Fruit fly (Drosophila melanogaster) whole organism, prepupa: ENCODE measurements around the gene Hml.

Experiments
- CG10631 ChIP-seq: fragments of 200-800 bp; sonication (Bioruptor generic); optimal IDR thresholded peaks from 2 replicates; lab custom pipeline; 2016; ENCODE audit warnings: missing biosample characterization, missing genetic modification characterization
- CG11294 ChIP-seq: fragments of 200-800 bp; sonication (Bioruptor generic); IDR thresholded peaks from 2 replicates; pipeline ENCODE4 v1.3.6; 2022; ENCODE audit warnings: missing biosample characterization, missing genetic modification characterization
- CG11902 ChIP-seq: fragments of 200-800 bp; sonication (Bioruptor generic); optimal IDR thresholded peaks from 3 replicates; lab custom pipeline; 2016; ENCODE audit warnings: missing biosample characterization, missing genetic modification characterization
- CG15336 ChIP-seq: fragments of 200-800 bp; sonication (Bioruptor generic); IDR thresholded peaks from 2 replicates; pipeline ENCODE4 v1.3.6; 2022; ENCODE audit warnings: missing biosample characterization, missing genetic modification characterization
- CG1621 ChIP-seq: fragments of 200-800 bp; sonication (Bioruptor generic); optimal IDR thresholded peaks from 3 replicates; lab custom pipeline; 2018; ENCODE audit warnings: missing biosample characterization, mild to moderate bottlenecking, missing genetic modification characterization
- CG32006 ChIP-seq: fragments of 200-800 bp; sonication (Bioruptor generic); optimal IDR thresholded peaks from 3 replicates; lab custom pipeline; 2017; ENCODE audit warnings: missing biosample characterization, mild to moderate bottlenecking, missing genetic modification characterization
- CG34406 ChIP-seq: fragments of 200-800 bp; sonication (Bioruptor generic); optimal IDR thresholded peaks from 3 replicates; lab custom pipeline; 2016; ENCODE audit warnings: missing biosample characterization, missing genetic modification characterization
- CG6276 ChIP-seq: fragments of 200-800 bp; sonication (Bioruptor generic); optimal IDR thresholded peaks from 2 replicates; lab custom pipeline; 2017; ENCODE audit warnings: missing biosample characterization, mild to moderate bottlenecking, missing genetic modification characterization
- CG6792 ChIP-seq: fragments of 200-800 bp; sonication (Bioruptor generic); optimal IDR thresholded peaks from 3 replicates; lab custom pipeline; 2016; ENCODE audit warnings: missing biosample characterization, missing genetic modification characterization
- CG6808 ChIP-seq: fragments of 200-800 bp; sonication (Bioruptor generic); optimal IDR thresholded peaks from 3 replicates; lab custom pipeline; 2017; ENCODE audit warnings: missing biosample characterization, missing genetic modification characterization, mild to moderate bottlenecking, moderate library complexity, missing genetic modification reagents
- CG7368 ChIP-seq: fragments of 200-800 bp; sonication (Bioruptor generic); optimal IDR thresholded peaks from 3 replicates; lab custom pipeline; 2016; ENCODE audit warnings: missing biosample characterization, missing genetic modification characterization
- CG8119 ChIP-seq: fragments of 200-800 bp; sonication (Bioruptor generic); IDR thresholded peaks from 3 replicates; pipeline ENCODE4 v1.3.6; 2022; ENCODE audit warnings: missing biosample characterization, missing genetic modification characterization
- CG8632 ChIP-seq: fragments of 200-800 bp; sonication (Bioruptor generic); optimal IDR thresholded peaks from 3 replicates; lab custom pipeline; 2016; ENCODE audit warnings: missing biosample characterization, missing genetic modification characterization
- CG9139 ChIP-seq: fragments of 200-800 bp; sonication (Bioruptor generic); optimal IDR thresholded peaks from 3 replicates; lab custom pipeline; 2017; ENCODE audit warnings: missing biosample characterization, mild to moderate bottlenecking, missing genetic modification characterization
- Eip75B ChIP-seq: fragments of 200-800 bp; sonication (Bioruptor generic); optimal IDR thresholded peaks from 3 replicates; lab custom pipeline; 2016; ENCODE audit warnings: missing biosample characterization, missing genetic modification characterization
- Eip78C ChIP-seq: fragments of 200-800 bp; sonication (Bioruptor generic); peaks from one replicate; lab custom pipeline; 2016; ENCODE audit warnings: missing biosample characterization, missing genetic modification characterization
- Eip93F ChIP-seq: fragments of 200-800 bp; sonication (Bioruptor generic); optimal IDR thresholded peaks from 2 replicates; lab custom pipeline; 2016; ENCODE audit warnings: missing biosample characterization, mild to moderate bottlenecking, missing genetic modification characterization
- Ets21C ChIP-seq: fragments of 200-800 bp; sonication (Bioruptor generic); optimal IDR thresholded peaks from 3 replicates; lab custom pipeline; 2016; ENCODE audit warnings: missing biosample characterization, missing genetic modification characterization
- Gug ChIP-seq: fragments of 200-800 bp; sonication (Bioruptor generic); IDR thresholded peaks from 2 replicates; pipeline ENCODE4 v1.3.6; 2022; ENCODE audit warnings: missing biosample characterization, missing genetic modification characterization
- Hr39 ChIP-seq: fragments of 200-800 bp; sonication (Bioruptor generic); optimal IDR thresholded peaks from 2 replicates; lab custom pipeline; 2016; ENCODE audit warnings: missing biosample characterization, missing genetic modification characterization
- Hr4 ChIP-seq: fragments of 200-800 bp; sonication (Bioruptor generic); optimal IDR thresholded peaks from 3 replicates; lab custom pipeline; 2016; ENCODE audit warnings: missing biosample characterization, missing genetic modification characterization
- Lpt ChIP-seq: fragments of 200-800 bp; sonication (Bioruptor generic); optimal IDR thresholded peaks from 3 replicates; lab custom pipeline; 2016; ENCODE audit warnings: missing biosample characterization, missing genetic modification characterization
- Met ChIP-seq: fragments of 200-800 bp; sonication (Bioruptor generic); optimal IDR thresholded peaks from 3 replicates; lab custom pipeline; 2016; ENCODE audit warnings: missing biosample characterization, missing genetic modification characterization
- OdsH ChIP-seq: fragments of 200-800 bp; sonication (Bioruptor generic); optimal IDR thresholded peaks from 3 replicates; lab custom pipeline; 2016; ENCODE audit warnings: missing biosample characterization, missing genetic modification characterization
- Smox ChIP-seq: fragments of 200-800 bp; sonication (Bioruptor generic); optimal IDR thresholded peaks from 3 replicates; lab custom pipeline; 2016; ENCODE audit warnings: missing biosample characterization, missing genetic modification characterization
- Sox102F ChIP-seq: fragments of 200-800 bp; sonication (Bioruptor generic); optimal IDR thresholded peaks from 2 replicates; lab custom pipeline; 2016; ENCODE audit warnings: missing biosample characterization, mild to moderate bottlenecking, missing genetic modification characterization
- Sox14 ChIP-seq: fragments of 200-800 bp; sonication (Bioruptor generic); optimal IDR thresholded peaks from 3 replicates; lab custom pipeline; 2016; ENCODE audit warnings: missing biosample characterization, missing genetic modification characterization
- achi ChIP-seq: fragments of 200-800 bp; sonication (Bioruptor generic); optimal IDR thresholded peaks from 3 replicates; lab custom pipeline; 2016; ENCODE audit warnings: missing biosample characterization, missing genetic modification characterization
- cyc ChIP-seq: fragments of 200-800 bp; sonication (Bioruptor generic); optimal IDR thresholded peaks from 3 replicates; lab custom pipeline; 2016; ENCODE audit warnings: missing biosample characterization, missing genetic modification characterization
- eg ChIP-seq: fragments of 200-800 bp; sonication (Bioruptor generic); IDR thresholded peaks from 3 replicates; pipeline ENCODE4 v1.3.6; 2022; ENCODE audit warnings: missing biosample characterization, missing genetic modification characterization
- fkh ChIP-seq: fragments of 200-800 bp; sonication (Bioruptor generic); optimal IDR thresholded peaks from 3 replicates; lab custom pipeline; 2017; ENCODE audit warnings: missing biosample characterization, mild to moderate bottlenecking, missing genetic modification characterization, moderate library complexity
- net ChIP-seq: fragments of 200-800 bp; sonication (Bioruptor generic); optimal IDR thresholded peaks from 3 replicates; lab custom pipeline; 2016; ENCODE audit warnings: missing biosample characterization, missing genetic modification characterization
- salr ChIP-seq, 2 experiments: fragments of 200-800 bp; sonication (Bioruptor generic); optimal IDR thresholded peaks; 3 replicates each; lab custom pipeline; 2016 to 2018; ENCODE audit warnings: missing biosample characterization in 2 of 2, missing genetic modification characterization in 2 of 2, mild to moderate bottlenecking in 1 of 2
- spab ChIP-seq: fragments of 200-800 bp; sonication (Bioruptor generic); optimal IDR thresholded peaks from 2 replicates; lab custom pipeline; 2017; ENCODE audit warnings: missing biosample characterization, mild to moderate bottlenecking, missing genetic modification characterization, missing genetic modification reagents
- ss ChIP-seq, 2 experiments: fragments of 200-800 bp; sonication (Bioruptor generic); optimal IDR thresholded peaks; 2 replicates in 1 of 2; 3 replicates in 1 of 2; lab custom pipeline; 2017 to 2018; ENCODE audit warnings: mild to moderate bottlenecking in 2 of 2, missing biosample characterization in 2 of 2, missing genetic modification characterization in 2 of 2, moderate library complexity in 1 of 2
- svp ChIP-seq: fragments of 200-800 bp; sonication (Bioruptor generic); peaks from one replicate; lab custom pipeline; 2016; ENCODE audit warnings: missing biosample characterization, missing genetic modification characterization

Hml gene

dm6 chr3L:13862403-13862802, 16.5 kb downstream of the Hml start (continued):
- TF ChIP-seq Hr39 (GFP tag; lab: Kevin White, UChicago) (peak; percentile 33), Eip75B (GFP tag; lab: Kevin White, UChicago) (no peak), Eip93F (GFP tag; lab: Kevin White, UChicago) (no peak), Sox14 (GFP tag; lab: Kevin White, UChicago) (no peak), CG1621 (tag; lab: Kevin White, UChicago) (no peak), CG32006 (GFP tag; lab: Kevin White, UChicago) (peak; percentile 18), Hr4 (peak; percentile 55), CG7368 (no peak), CG8632 (no peak), cyc (GFP tag; lab: Kevin White, UChicago) (no peak), Ets21C (no peak), OdsH (GFP tag; lab: Kevin White, UChicago) (peak; percentile 25), Met (GFP tag; lab: Kevin White, UChicago) (peak; percentile 21), svp (GFP tag; lab: Kevin White, UChicago) (peak; percentile 93), CG15336 (GFP tag; lab: Robert Waterston, UW) (no peak), achi (GFP tag; lab: Kevin White, UChicago) (peak; percentile 4), CG9139 (GFP tag; lab: Kevin White, UChicago) (no peak), ss (GFP tag; optimal IDR thresholded peaks at IDR 0.05; lab: Kevin White, UChicago) (no peak), CG11294 (0 out of 2 replicates have a peak, but pooled peaks have one; percentile 29), eg (GFP tag; lab: Robert Waterston, UW) (peak; percentile 49; the same call in 1 of the 3 replicates)

dm6 chr3L:13863365-13863775, 17.5 kb downstream of the Hml start:
- TF ChIP-seq fkh (GFP tag; lab: Kevin White, UChicago), result peak; percentile 75
- no peak for TF ChIP-seq Sox102F (GFP tag; lab: Kevin White, UChicago)
- peak; percentile 28 for TF ChIP-seq Eip78C
- TF ChIP-seq ss (GFP tag; optimal IDR thresholded peaks at IDR 0.05; lab: Kevin White, UChicago), result no peak
- no peak for TF ChIP-seq CG6792 (GFP tag; lab: Kevin White, UChicago)
- TF ChIP-seq CG6808, result no peak
- no peak for TF ChIP-seq Lpt (GFP tag; lab: Kevin White, UChicago)
- no peak for TF ChIP-seq Hr4

dm6 chr3L:13864568-13864967, 18.7 kb downstream of the Hml start:
- TF ChIP-seq Eip75B (GFP tag; lab: Kevin White, UChicago), result no peak

dm6 chr3L:13865484-13865883, 19.6 kb downstream of the Hml start:
- no peak for TF ChIP-seq Ets21C
- TF ChIP-seq Hr4, result no peak
- peak; percentile 94 for TF ChIP-seq fkh (GFP tag; lab: Kevin White, UChicago)

dm6 chr3L:13866270-13866669, 20.4 kb downstream of the Hml start:
- TF ChIP-seq svp (GFP tag; lab: Kevin White, UChicago), result peak; percentile 77
- no peak for TF ChIP-seq Met (GFP tag; lab: Kevin White, UChicago)

dm6 chr3L:13866780-13867179, 20.9 kb downstream of the Hml start, which contains the start of gene CG8745:
CG8745 (minus strand) TSS chr3L:13866905.
- TF ChIP-seq fkh (GFP tag; lab: Kevin White, UChicago) (peak; percentile 24), salr (GFP tag; optimal IDR thresholded peaks at IDR 0.05; lab: Kevin White, UChicago) (no peak)

- TF ChIP-seq CG9139 (GFP tag; lab: Kevin White, UChicago) (no peak), Gug (GFP tag; lab: Robert Waterston, UW) (no peak), ss (GFP tag; optimal IDR thresholded peaks at IDR 0.05; lab: Kevin White, UChicago) (no peak), Lpt (GFP tag; lab: Kevin White, UChicago) (no peak), CG8119 (GFP tag; lab: Robert Waterston, UW) (no peak), spab (no peak), CG6276 (GFP tag; lab: Kevin White, UChicago) (no peak), Smox (GFP tag; lab: Kevin White, UChicago) (no peak), CG8632 (no peak), CG10631 (GFP tag; lab: Kevin White, UChicago) (no peak), net (GFP tag; lab: Kevin White, UChicago) (no peak), Eip93F (GFP tag; lab: Kevin White, UChicago) (no peak), CG11902 (no peak), CG34406 (no peak)
Measured at dm6 chr3L:13876967-13877366, 31.1 kb downstream of the Hml start.
